Fruit fly (Drosophila melanogaster) whole organism, embryonic: ENCODE measurements around the gene Reck.
A peak's percentile ranks its signal among the peaks of the same experiment; 100 is the strongest.

Experiments
- BEAF-32 ChIP-seq: fragments of 200-800 bp; sonication (Bioruptor generic); optimal IDR thresholded peaks from 3 replicates; lab custom pipeline; 2017; ENCODE audit warnings: missing biosample characterization, missing genetic modification characterization, mild to moderate bottlenecking, moderate library complexity, missing genetic modification reagents
- BtbVII ChIP-seq: fragments of 200-800 bp; sonication (Bioruptor generic); optimal IDR thresholded peaks from 3 replicates; lab custom pipeline; 2017; ENCODE audit warnings: missing biosample characterization, mild to moderate bottlenecking, missing genetic modification characterization
- CG11093 ChIP-seq: fragments of 200-800 bp; sonication (Bioruptor generic); IDR thresholded peaks from 3 replicates; pipeline ENCODE4 v1.3.6; 2022; ENCODE audit warnings: missing biosample characterization, missing genetic modification characterization
- CG11504 ChIP-seq: fragments of 200-800 bp; sonication (Bioruptor generic); optimal IDR thresholded peaks from 3 replicates; lab custom pipeline; 2019; ENCODE audit warnings: missing biosample characterization, mild to moderate bottlenecking, missing genetic modification characterization, moderate library complexity
- CG1233 ChIP-seq: fragments of 200-800 bp; sonication (Bioruptor generic); optimal IDR thresholded peaks from 4 replicates; lab custom pipeline; 2018; ENCODE audit warnings: missing biosample characterization, mild to moderate bottlenecking, missing genetic modification characterization
- CG13123 ChIP-seq: fragments of 200-800 bp; sonication (Bioruptor generic); optimal IDR thresholded peaks from 2 replicates; lab custom pipeline; 2016; ENCODE audit warnings: missing biosample characterization, missing genetic modification characterization
- CG13894 ChIP-seq: fragments of 200-800 bp; sonication (Bioruptor generic); optimal IDR thresholded peaks from 3 replicates; lab custom pipeline; 2018; ENCODE audit warnings: missing biosample characterization, mild to moderate bottlenecking, missing genetic modification characterization, moderate library complexity
- CG14050 ChIP-seq: fragments of 200-800 bp; sonication (Bioruptor generic); IDR thresholded peaks from 3 replicates; pipeline ENCODE4 v1.3.6; 2022; ENCODE audit warnings: missing biosample characterization, missing genetic modification characterization
- CG15601 ChIP-seq: fragments of 200-800 bp; sonication (Bioruptor generic); optimal IDR thresholded peaks from 3 replicates; lab custom pipeline; 2019; ENCODE audit warnings: missing biosample characterization, mild to moderate bottlenecking, missing genetic modification characterization, moderate library complexity
- CG17802 ChIP-seq: fragments of 200-800 bp; sonication (Bioruptor generic); optimal IDR thresholded peaks from 2 replicates; lab custom pipeline; 2018; ENCODE audit warnings: missing biosample characterization, mild to moderate bottlenecking, missing genetic modification characterization, moderate library complexity
- CG17829 ChIP-seq: fragments of 200-800 bp; optimal IDR thresholded peaks from 2 replicates; lab custom pipeline; 2019; ENCODE audit warnings: missing biosample characterization, mild to moderate bottlenecking, missing genetic modification characterization, moderate library complexity
- CG17912 ChIP-seq: fragments of 200-800 bp; sonication (Bioruptor generic); optimal IDR thresholded peaks from 2 replicates; lab custom pipeline; 2018; ENCODE audit warnings: missing biosample characterization, mild to moderate bottlenecking, missing genetic modification characterization
- CG34422 ChIP-seq: fragments of 200-800 bp; sonication (Bioruptor generic); IDR thresholded peaks from 3 replicates; pipeline ENCODE4 v1.3.6; 2022; ENCODE audit warnings: missing biosample characterization, missing genetic modification characterization
- CG3995 ChIP-seq: fragments of 200-800 bp; sonication (Bioruptor generic); optimal IDR thresholded peaks from 3 replicates; lab custom pipeline; 2016; ENCODE audit warnings: missing biosample characterization, missing genetic modification characterization
- CG4854 ChIP-seq: fragments of 200-800 bp; sonication (Bioruptor generic); optimal IDR thresholded peaks from 2 replicates; lab custom pipeline; 2016; ENCODE audit warnings: missing biosample characterization, missing genetic modification characterization, inconsistent platforms
- CG5180 ChIP-seq: fragments of 200-800 bp; sonication (Bioruptor generic); optimal IDR thresholded peaks from 3 replicates; lab custom pipeline; 2017; ENCODE audit warnings: missing biosample characterization, missing genetic modification characterization, mild to moderate bottlenecking, moderate library complexity, missing genetic modification reagents
- CG6272 ChIP-seq: fragments of 200-800 bp; sonication (Bioruptor generic); IDR thresholded peaks from 2 replicates; pipeline ENCODE4 v1.3.6; 2022; ENCODE audit warnings: missing biosample characterization, missing genetic modification characterization
- CG7357 ChIP-seq: fragments of 200-800 bp; sonication (Bioruptor generic); IDR thresholded peaks from 3 replicates; pipeline ENCODE4 v1.3.6; 2022; ENCODE audit warnings: missing biosample characterization, missing genetic modification characterization
- CG7839 ChIP-seq: fragments of 200-800 bp; sonication (Bioruptor generic); optimal IDR thresholded peaks from 3 replicates; lab custom pipeline; 2018; ENCODE audit warnings: missing biosample characterization, mild to moderate bottlenecking, missing genetic modification characterization, moderate library complexity
- CG9727 ChIP-seq: fragments of 200-800 bp; sonication (Bioruptor generic); optimal IDR thresholded peaks from 3 replicates; lab custom pipeline; 2017; ENCODE audit warnings: missing biosample characterization, mild to moderate bottlenecking, missing genetic modification characterization
- CrebB ChIP-seq: fragments of 200-800 bp; sonication (Bioruptor generic); optimal IDR thresholded peaks from 3 replicates; lab custom pipeline; 2018; ENCODE audit warnings: missing biosample characterization, mild to moderate bottlenecking, missing genetic modification characterization
- D19A ChIP-seq: fragments of 200-800 bp; optimal IDR thresholded peaks from 3 replicates; lab custom pipeline; 2019; ENCODE audit warnings: missing biosample characterization, mild to moderate bottlenecking, missing genetic modification characterization, moderate library complexity
- Dek ChIP-seq: fragments of 200-800 bp; sonication (Bioruptor generic); optimal IDR thresholded peaks from 3 replicates; lab custom pipeline; 2019; ENCODE audit warnings: missing biosample characterization, mild to moderate bottlenecking, missing genetic modification characterization, moderate library complexity
- Max ChIP-seq: fragments of 200-800 bp; sonication (Bioruptor generic); optimal IDR thresholded peaks from 2 replicates; lab custom pipeline; 2016; ENCODE audit warnings: missing biosample characterization, mild to moderate bottlenecking, missing genetic modification characterization
- Myb ChIP-seq: fragments of 200-800 bp; sonication (Bioruptor generic); optimal IDR thresholded peaks from 2 replicates; lab custom pipeline; 2016; ENCODE audit warnings: missing biosample characterization, missing genetic modification characterization
- NC2α ChIP-seq: fragments of 200-800 bp; sonication (Bioruptor generic); optimal IDR thresholded peaks from 2 replicates; lab custom pipeline; 2016; ENCODE audit warnings: missing biosample characterization, missing genetic modification characterization
- Neu2 ChIP-seq: fragments of 200-800 bp; sonication (Bioruptor generic); optimal IDR thresholded peaks from 3 replicates; lab custom pipeline; 2016; ENCODE audit warnings: missing biosample characterization, missing genetic modification characterization, borderline replicate concordance
- Optix ChIP-seq: fragments of 200-800 bp; sonication (Bioruptor generic); IDR thresholded peaks from 3 replicates; pipeline ENCODE4 v1.3.6; 2022; ENCODE audit warnings: missing biosample characterization, missing genetic modification characterization
- Ptx1 ChIP-seq: fragments of 200-800 bp; sonication (Bioruptor generic); IDR thresholded peaks from 2 replicates; pipeline ENCODE4 v1.3.6; 2022; ENCODE audit warnings: missing biosample characterization, missing genetic modification characterization
- Rx ChIP-seq: fragments of 200-800 bp; sonication (Bioruptor generic); IDR thresholded peaks from 2 replicates; pipeline ENCODE4 v1.3.6; 2022; ENCODE audit warnings: missing biosample characterization, missing genetic modification characterization
- Sox102F ChIP-seq: fragments of 200-800 bp; sonication (Bioruptor generic); optimal IDR thresholded peaks from 2 replicates; lab custom pipeline; 2018; ENCODE audit warnings: missing biosample characterization, mild to moderate bottlenecking, missing genetic modification characterization, moderate library complexity
- Ssrp ChIP-seq: fragments of 200-800 bp; sonication (Bioruptor generic); optimal IDR thresholded peaks from 2 replicates; lab custom pipeline; 2018; ENCODE audit warnings: missing biosample characterization, mild to moderate bottlenecking, missing genetic modification characterization, moderate library complexity
- ap ChIP-seq: fragments of 200-800 bp; sonication (Bioruptor generic); IDR thresholded peaks from 2 replicates; pipeline ENCODE4 v1.3.6; 2022; ENCODE audit warnings: missing biosample characterization, missing genetic modification characterization
- ara ChIP-seq: fragments of 200-800 bp; sonication (Bioruptor generic); IDR thresholded peaks from 2 replicates; pipeline ENCODE4 v1.3.6; 2022; ENCODE audit warnings: missing biosample characterization, missing genetic modification characterization
- bigmax ChIP-seq: fragments of 200-800 bp; sonication (Bioruptor generic); optimal IDR thresholded peaks from 2 replicates; lab custom pipeline; 2018; ENCODE audit warnings: missing biosample characterization, mild to moderate bottlenecking, missing genetic modification characterization
- bowl ChIP-seq: fragments of 200-800 bp; sonication (Bioruptor generic); IDR thresholded peaks from 2 replicates; pipeline ENCODE4 v1.3.6; 2022; ENCODE audit warnings: missing biosample characterization, missing genetic modification characterization
- cato ChIP-seq: fragments of 200-800 bp; sonication (Bioruptor generic); optimal IDR thresholded peaks from 2 replicates; lab custom pipeline; 2016; ENCODE audit warnings: missing biosample characterization, missing genetic modification characterization, borderline replicate concordance
- chn ChIP-seq: fragments of 200-800 bp; sonication (Bioruptor generic); optimal IDR thresholded peaks from 2 replicates; lab custom pipeline; 2016; ENCODE audit warnings: missing biosample characterization, missing genetic modification characterization
- crol ChIP-seq: fragments of 200-800 bp; sonication (Bioruptor generic); IDR thresholded peaks from 2 replicates; pipeline ENCODE4 v1.3.6; 2022; ENCODE audit warnings: missing biosample characterization, missing genetic modification characterization
- eve ChIP-seq, 2 experiments: fragments of >200 bp; optimal IDR thresholded peaks; 2 replicates each; lab custom pipeline; 2017; ENCODE audit warnings: missing biosample characterization in 2 of 2, missing genetic modification characterization in 2 of 2
- fd96Cb ChIP-seq: fragments of 200-800 bp; sonication (Bioruptor generic); optimal IDR thresholded peaks from 2 replicates; lab custom pipeline; 2018; ENCODE audit warnings: missing biosample characterization, mild to moderate bottlenecking, missing genetic modification characterization, moderate library complexity
- ftz-f1 ChIP-seq: fragments of 200-800 bp; sonication (Bioruptor generic); optimal IDR thresholded peaks from 2 replicates; lab custom pipeline; 2016; ENCODE audit warnings: missing biosample characterization, missing genetic modification characterization
- gcm ChIP-seq: fragments of 200-800 bp; sonication (Bioruptor generic); optimal IDR thresholded peaks from 2 replicates; lab custom pipeline; 2019; ENCODE audit warnings: missing biosample characterization, mild to moderate bottlenecking, missing genetic modification characterization, moderate library complexity
- grau ChIP-seq: fragments of 200-800 bp; optimal IDR thresholded peaks from 3 replicates; lab custom pipeline; 2019; ENCODE audit warnings: missing biosample characterization, mild to moderate bottlenecking, missing genetic modification characterization, moderate library complexity
- hbn ChIP-seq: fragments of 200-800 bp; sonication (Bioruptor generic); IDR thresholded peaks from 2 replicates; pipeline ENCODE4 v1.3.6; 2022; ENCODE audit warnings: missing biosample characterization, missing genetic modification characterization; ENCODE audit not compliant: partially characterized antibody
- ind ChIP-seq: fragments of 200-800 bp; sonication (Bioruptor generic); optimal IDR thresholded peaks from 3 replicates; lab custom pipeline; 2016; ENCODE audit warnings: missing biosample characterization, missing genetic modification characterization
- jing ChIP-seq: fragments of 200-800 bp; sonication (Bioruptor generic); optimal IDR thresholded peaks from 2 replicates; lab custom pipeline; 2018; ENCODE audit warnings: missing biosample characterization, mild to moderate bottlenecking, missing genetic modification characterization
- lola ChIP-seq, 3 experiments: fragments of >200 bp in 2 of 3; fragments of 200-800 bp in 1 of 3; sonication (Bioruptor generic) in 1 of 3; optimal IDR thresholded peaks; 2 replicates each; lab custom pipeline; 2017 to 2019; ENCODE audit warnings: missing biosample characterization in 3 of 3, missing genetic modification characterization in 3 of 3, mild to moderate bottlenecking in 1 of 3, moderate library complexity in 1 of 3
- prd ChIP-seq, 3 experiments: fragments of >200 bp in 2 of 3; fragments of 200-800 bp in 1 of 3; sonication (Bioruptor generic) in 1 of 3; optimal IDR thresholded peaks in 2 of 3; IDR thresholded peaks in 1 of 3; 2 replicates in 2 of 3; 3 replicates in 1 of 3; pipeline versions ENCODE4 v1.3.6 to Lab custom; 2017 to 2022; ENCODE audit warnings: missing biosample characterization in 1 of 3, missing genetic modification characterization in 1 of 3
- slp2 ChIP-seq: fragments of 200-800 bp; sonication (Bioruptor generic); optimal IDR thresholded peaks from 2 replicates; lab custom pipeline; 2016; ENCODE audit warnings: missing biosample characterization, missing genetic modification characterization

The Reck gene

DNA sequence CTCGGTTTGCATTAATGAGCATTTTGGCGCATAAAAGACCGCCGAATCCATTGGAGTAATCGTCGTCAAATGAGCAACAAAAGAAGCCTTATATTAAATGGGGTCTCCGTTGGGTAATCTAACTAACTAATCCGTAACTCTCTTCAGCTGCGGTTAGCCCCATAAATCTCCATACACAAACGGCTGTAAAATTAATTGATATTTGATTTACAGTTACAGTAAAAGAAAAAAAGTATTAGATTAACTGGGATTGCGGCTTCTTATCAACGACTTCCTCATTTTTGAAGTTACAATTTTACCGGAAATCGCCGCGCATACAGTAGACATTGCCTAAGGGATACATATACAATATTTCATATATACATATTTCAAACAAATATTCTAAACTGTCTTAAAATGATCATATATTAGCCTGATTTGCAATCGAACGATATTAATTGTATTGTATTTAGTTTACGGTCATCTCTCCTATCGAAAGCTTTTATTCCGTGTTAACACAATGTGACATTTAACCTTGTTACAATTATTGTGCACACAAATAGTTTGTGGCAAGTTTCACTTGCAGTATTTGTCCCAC lies 27.4 kb downstream of the Reck start (continued):
- TF ChIP-seq CG15601 (tag; lab: Kevin White, UChicago) (no peak), Dek (tag; lab: Kevin White, UChicago) (no peak), BtbVII (GFP tag; lab: Kevin White, UChicago) (no peak), ftz-f1 (GFP tag; lab: Kevin White, UChicago) (no peak), eve (GFP tag; optimal IDR thresholded peaks at IDR 0.05; lab: Kevin White, UChicago) (peak in 1 of 2 experiments; percentile 26), Ptx1 (GFP tag; lab: Robert Waterston, UW) (no peak), chn (GFP tag; lab: Kevin White, UChicago) (no peak), CG11504 (peak; percentile 48), bigmax (GFP tag; lab: Kevin White, UChicago) (no peak), lola (GFP tag; optimal IDR thresholded peaks at IDR 0.05; lab: Kevin White, UChicago) (no peak), grau (tag; lab: Kevin White, UChicago) (peak; percentile 77), ap (GFP tag; lab: Robert Waterston, UW) (no peak), crol (GFP tag; lab: Robert Waterston, UW) (no peak), D19A (tag; lab: Kevin White, UChicago) (peak; percentile 22), ind (GFP tag; lab: Kevin White, UChicago) (no peak), CG9727 (GFP tag; lab: Kevin White, UChicago) (no peak), CG7357 (GFP tag; lab: Robert Waterston, UW) (no peak), Myb (GFP tag; lab: Kevin White, UChicago) (no peak), hbn (no peak), Optix (no peak), fd96Cb (tag; lab: Kevin White, UChicago) (no peak), Neu2 (no peak), CG17802 (no peak), cato (no peak), CG17829 (tag; lab: Kevin White, UChicago) (peak; percentile 6), CG1233 (no peak), CG17912 (GFP tag; lab: Kevin White, UChicago) (no peak), CG5180 (GFP tag; lab: Kevin White, UChicago) (no peak), jing (GFP tag; lab: Kevin White, UChicago) (no peak), Max (GFP tag; lab: Kevin White, UChicago) (no peak), Rx (GFP tag; lab: Robert Waterston, UW) (no peak), CG4854 (GFP tag; lab: Kevin White, UChicago) (no peak), CG7839 (tag; lab: Kevin White, UChicago) (peak; percentile 11), CG3995 (GFP tag; lab: Kevin White, UChicago) (no peak), Sox102F (GFP tag; lab: Kevin White, UChicago) (peak; percentile 6), CG11093 (GFP tag; lab: Robert Waterston, UW) (no peak), BEAF-32 (GFP tag; lab: Kevin White, UChicago) (no peak), bowl (GFP tag; lab: Robert Waterston, UW) (no peak), CG34422 (GFP tag; lab: Robert Waterston, UW) (0 out of 3 replicates have a peak, but pooled peaks have one; percentile 44), NC2α (no peak), prd (optimal IDR thresholded peaks at IDR 0.05; lab: Kevin White, UChicago) (no peak), prd (GFP tag; IDR thresholded peaks at IDR 0.05; lab: Robert Waterston, UW) (no peak), CG14050 (no peak), CG13894 (no peak), CrebB (tag; lab: Kevin White, UChicago) (no peak), CG13123 (no peak), ara (GFP tag; lab: Robert Waterston, UW) (no peak), CG6272 (no peak), Ssrp (tag; lab: Kevin White, UChicago) (no peak), gcm (GFP tag; lab: Kevin White, UChicago) (no peak), slp2 (no peak)
